Worm (Caenorhabditis elegans): ENCODE data around the gene paqr-1.

ce11 chrIV:6585397-6585921 is 30.2 kb upstream of the paqr-1 start, which contains the start of the genes F38A5.2 and dnj-11:
- no peak for TF ChIP-seq Y55F3AM.14 (GFP tag; optimal IDR thresholded peaks at IDR 0.05)
- peak; percentile 88 for TF ChIP-seq sma-9 (GFP tag; optimal IDR thresholded peaks at IDR 0.05)
- TF ChIP-seq sma-9 (tag; optimal IDR thresholded peaks at IDR 0.05), result no peak
- peak; percentile 97 for TF ChIP-seq unc-55 (GFP tag; optimal IDR thresholded peaks at IDR 0.05)
- no peak for TF ChIP-seq aly-2 (tag; optimal IDR thresholded peaks at IDR 0.05)
- no peak for TF ChIP-seq nhr-11 (tag; optimal IDR thresholded peaks at IDR 0.05)
- no peak for TF ChIP-seq nhr-25 (tag; optimal IDR thresholded peaks at IDR 0.05)
- peak; percentile 50 for TF ChIP-seq snpc-4 (tag; optimal IDR thresholded peaks at IDR 0.05)
- peak; percentile 69 for TF ChIP-seq egl-27 (tag; optimal IDR thresholded peaks at IDR 0.05)
- no peak for TF ChIP-seq ZK546.5 (tag; optimal IDR thresholded peaks at IDR 0.05)
- peak; percentile 37 for TF ChIP-seq zag-1 (tag; optimal IDR thresholded peaks at IDR 0.05)
- TF ChIP-seq ama-1 (optimal IDR thresholded peaks at IDR 0.05), result peak; percentile 42
- no peak for TF ChIP-seq unc-39 (tag; optimal IDR thresholded peaks at IDR 0.05)
- TF ChIP-seq F13H6.1 (tag; optimal IDR thresholded peaks at IDR 0.05), result peak; percentile 74
- no peak for TF ChIP-seq lin-39 (tag; optimal IDR thresholded peaks at IDR 0.05)

All from whole organism, L2 larva.